Fruit fly (Drosophila melanogaster): ENCODE results near the gene CG13722.
A peak's percentile ranks its signal among the peaks of the same experiment; 100 is the strongest.

Gene CG13722

DNA sequence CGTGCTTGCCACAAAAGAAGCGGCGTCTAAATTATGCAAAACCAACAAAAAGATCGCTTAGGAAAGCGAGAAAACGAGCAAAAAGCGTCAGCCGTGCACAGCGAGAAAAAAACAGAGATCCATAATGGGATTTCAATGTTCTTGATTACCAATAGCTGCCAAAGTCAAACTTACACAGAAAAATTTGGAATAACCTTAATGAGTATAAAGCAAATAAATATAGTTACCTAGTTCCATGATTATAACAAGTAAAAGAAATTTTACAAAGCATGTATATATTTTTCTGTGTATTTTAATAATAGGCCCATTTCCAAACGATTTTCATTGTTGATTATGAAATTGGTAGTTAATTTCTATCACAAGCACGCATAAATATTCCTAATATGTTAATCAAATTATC lies 43.2 kb upstream of the CG13722 start (continued):
- TF ChIP-seq CG2129 (GFP tag; IDR thresholded peaks at IDR 0.05; ENCODE audit: partially characterized antibody) (no peak), peb (GFP tag; IDR thresholded peaks at IDR 0.05) (no peak), zen2 (GFP tag; IDR thresholded peaks at IDR 0.05; ENCODE audit: partially characterized antibody) (no peak), Hr78 (GFP tag; optimal IDR thresholded peaks at IDR 0.05) (no peak), sc (optimal IDR thresholded peaks at IDR 0.05) (no peak), sc (GFP tag; optimal IDR thresholded peaks at IDR 0.05) (no peak), CG32532 (GFP tag; IDR thresholded peaks at IDR 0.05) (no peak), eyg (GFP tag; optimal IDR thresholded peaks at IDR 0.05) (no peak), CG30431 (GFP tag; optimal IDR thresholded peaks at IDR 0.05) (no peak), Awh (GFP tag; IDR thresholded peaks at IDR 0.05) (peak; percentile 74), Abd-B (GFP tag; optimal IDR thresholded peaks at IDR 0.05) (peak; percentile 21), PHDP (tag; optimal IDR thresholded peaks at IDR 0.05) (peak; percentile 38), Six4 (GFP tag; optimal IDR thresholded peaks at IDR 0.05) (no peak), bcd (GFP tag; optimal IDR thresholded peaks at IDR 0.05) (peak; percentile 31), Dad (GFP tag; optimal IDR thresholded peaks at IDR 0.05) (no peak), Elba2 (GFP tag; optimal IDR thresholded peaks at IDR 0.05) (no peak), HLH54F (GFP tag; optimal IDR thresholded peaks at IDR 0.05) (no peak), Sry-β (GFP tag; optimal IDR thresholded peaks at IDR 0.05) (no peak), pros (GFP tag; optimal IDR thresholded peaks at IDR 0.05) (no peak), CG1832 (GFP tag; optimal IDR thresholded peaks at IDR 0.05) (no peak), ssp (GFP tag; IDR thresholded peaks at IDR 0.05) (no peak), bbx (GFP tag; IDR thresholded peaks at IDR 0.05; ENCODE audit: partially characterized antibody) (no peak), CG15479 (GFP tag; optimal IDR thresholded peaks at IDR 0.05) (no peak), Dek (tag; optimal IDR thresholded peaks at IDR 0.05) (no peak), da (GFP tag; optimal IDR thresholded peaks at IDR 0.05) (no peak), CG5245 (GFP tag; optimal IDR thresholded peaks at IDR 0.05) (peak; percentile 10), wek (GFP tag; optimal IDR thresholded peaks at IDR 0.05) (no peak), CG1647 (GFP tag; optimal IDR thresholded peaks at IDR 0.05) (no peak), CG15011 (GFP tag; optimal IDR thresholded peaks at IDR 0.05) (no peak), chinmo (GFP tag; IDR thresholded peaks at IDR 0.05; ENCODE audit: partially characterized antibody) (no peak), CG9797 (GFP tag; optimal IDR thresholded peaks at IDR 0.05) (no peak), CG12071 (GFP tag; optimal IDR thresholded peaks at IDR 0.05) (no peak), Ets65A (GFP tag) (no peak), Tbp (GFP tag; optimal IDR thresholded peaks at IDR 0.05) (no peak), CG9727 (GFP tag; optimal IDR thresholded peaks at IDR 0.05) (no peak), mirr (GFP tag; optimal IDR thresholded peaks at IDR 0.05) (no peak), Bdp1 (GFP tag; optimal IDR thresholded peaks at IDR 0.05) (no peak), tap (tag; optimal IDR thresholded peaks at IDR 0.05) (peak; percentile 68), Bteb2 (GFP tag; optimal IDR thresholded peaks at IDR 0.05) (no peak), usp (GFP tag; optimal IDR thresholded peaks at IDR 0.05) (no peak), CG2678 (tag; optimal IDR thresholded peaks at IDR 0.05) (peak; percentile 70), Hsf (GFP tag; optimal IDR thresholded peaks at IDR 0.05) (no peak), gro (GFP tag; optimal IDR thresholded peaks at IDR 0.05) (no peak), CG2712 (tag; optimal IDR thresholded peaks at IDR 0.05) (peak; percentile 69), ara (GFP tag; IDR thresholded peaks at IDR 0.05) (peak; percentile 38; the same call in 1 of the 2 replicates), nerfin-2 (GFP tag; IDR thresholded peaks at IDR 0.05; ENCODE audit: partially characterized antibody) (no peak), CG5180 (GFP tag; optimal IDR thresholded peaks at IDR 0.05) (peak; percentile 27), CG1024 (GFP tag; IDR thresholded peaks at IDR 0.05) (no peak), lab (GFP tag; optimal IDR thresholded peaks at IDR 0.05) (peak; percentile 26), CG34376 (GFP tag; optimal IDR thresholded peaks at IDR 0.05) (no peak), stc (GFP tag; IDR thresholded peaks at IDR 0.05) (peak; percentile 40; the same call in 1 of the 2 replicates), ftz-f1 (GFP tag; optimal IDR thresholded peaks at IDR 0.05) (no peak)
